Fruit fly (Drosophila melanogaster) whole organism, embryonic: Measurements from ENCODE around the gene Tcs6.

ENCODE experiments used
- Ada2b ChIP-seq: fragments of 200-800 bp; sonication (Bioruptor generic); IDR thresholded peaks from 2 replicates; pipeline ENCODE4 v1.3.6; 2022; ENCODE audit warnings: missing biosample characterization, missing genetic modification characterization
- Asciz ChIP-seq: fragments of 200-800 bp; sonication (Bioruptor generic); optimal IDR thresholded peaks from 2 replicates; lab custom pipeline; 2017; ENCODE audit warnings: missing biosample characterization, mild to moderate bottlenecking, missing genetic modification characterization, missing genetic modification reagents
- Atf-2 ChIP-seq: fragments of 200-800 bp; sonication (Bioruptor generic); optimal IDR thresholded peaks from 2 replicates; lab custom pipeline; 2016; ENCODE audit warnings: missing biosample characterization, missing genetic modification characterization
- B-H2 ChIP-seq: fragments of 200-800 bp; sonication (Bioruptor generic); optimal IDR thresholded peaks from 2 replicates; lab custom pipeline; 2018; ENCODE audit warnings: missing biosample characterization, mild to moderate bottlenecking, missing genetic modification characterization
- Bteb2 ChIP-seq: fragments of 200-800 bp; sonication (Bioruptor generic); optimal IDR thresholded peaks from 2 replicates; lab custom pipeline; 2016; ENCODE audit warnings: missing biosample characterization, missing genetic modification characterization
- CG12942 ChIP-seq: fragments of 200-800 bp; sonication (Bioruptor generic); optimal IDR thresholded peaks from 3 replicates; lab custom pipeline; 2016; ENCODE audit warnings: missing biosample characterization, missing genetic modification characterization
- CG13424 ChIP-seq: fragments of 200-800 bp; sonication (Bioruptor generic); optimal IDR thresholded peaks from 2 replicates; lab custom pipeline; 2019; ENCODE audit warnings: missing biosample characterization, mild to moderate bottlenecking, missing genetic modification characterization, moderate library complexity
- CG13624 ChIP-seq: fragments of 200-800 bp; sonication (Bioruptor generic); optimal IDR thresholded peaks from 2 replicates; lab custom pipeline; 2016; ENCODE audit warnings: missing biosample characterization, missing genetic modification characterization
- CG17568 ChIP-seq: fragments of 200-800 bp; sonication (Bioruptor generic); optimal IDR thresholded peaks from 2 replicates; lab custom pipeline; 2018; ENCODE audit warnings: missing biosample characterization, mild to moderate bottlenecking, missing genetic modification characterization, moderate library complexity
- CG17829 ChIP-seq: fragments of 200-800 bp; optimal IDR thresholded peaks from 2 replicates; lab custom pipeline; 2019; ENCODE audit warnings: missing biosample characterization, mild to moderate bottlenecking, missing genetic modification characterization, moderate library complexity
- CG18599 ChIP-seq: fragments of 200-800 bp; sonication (Bioruptor generic); optimal IDR thresholded peaks from 3 replicates; lab custom pipeline; 2017; ENCODE audit warnings: missing biosample characterization, missing genetic modification characterization, mild to moderate bottlenecking, moderate library complexity, missing genetic modification reagents
- CG2199 ChIP-seq: fragments of 200-800 bp; sonication (Bioruptor generic); IDR thresholded peaks from 3 replicates; pipeline ENCODE4 v1.3.6; 2022; ENCODE audit warnings: missing biosample characterization, missing genetic modification characterization
- CG2202 ChIP-seq: fragments of 200-800 bp; sonication (Bioruptor generic); optimal IDR thresholded peaks from 2 replicates; lab custom pipeline; 2018; ENCODE audit warnings: missing biosample characterization, mild to moderate bottlenecking, missing genetic modification characterization
- CG31365 ChIP-seq: fragments of 200-800 bp; sonication (Bioruptor generic); optimal IDR thresholded peaks from 2 replicates; lab custom pipeline; 2018; ENCODE audit warnings: missing biosample characterization, mild to moderate bottlenecking, missing genetic modification characterization
- CG3281 ChIP-seq: fragments of 200-800 bp; sonication (Bioruptor generic); optimal IDR thresholded peaks from 3 replicates; lab custom pipeline; 2017; ENCODE audit warnings: missing biosample characterization, mild to moderate bottlenecking, missing genetic modification characterization
- CG6254 ChIP-seq: fragments of 200-800 bp; sonication (Bioruptor generic); optimal IDR thresholded peaks from 3 replicates; lab custom pipeline; 2017; ENCODE audit warnings: mild to moderate bottlenecking, missing biosample characterization, missing genetic modification reagents, missing genetic modification characterization
- CG6765 ChIP-seq: fragments of 200-800 bp; sonication (Bioruptor generic); optimal IDR thresholded peaks from 3 replicates; lab custom pipeline; 2017; ENCODE audit warnings: missing biosample characterization, mild to moderate bottlenecking, missing genetic modification characterization
- CG7839 ChIP-seq: fragments of 200-800 bp; sonication (Bioruptor generic); optimal IDR thresholded peaks from 3 replicates; lab custom pipeline; 2018; ENCODE audit warnings: missing biosample characterization, mild to moderate bottlenecking, missing genetic modification characterization, moderate library complexity
- CG7987 ChIP-seq: fragments of 200-800 bp; sonication (Bioruptor generic); optimal IDR thresholded peaks from 2 replicates; lab custom pipeline; 2018; ENCODE audit warnings: missing biosample characterization, mild to moderate bottlenecking, missing genetic modification characterization, moderate library complexity
- CG8089 ChIP-seq: fragments of 200-800 bp; sonication (Bioruptor generic); optimal IDR thresholded peaks from 3 replicates; lab custom pipeline; 2016; ENCODE audit warnings: missing biosample characterization, missing genetic modification characterization
- CG8478 ChIP-seq: fragments of >200 bp; optimal IDR thresholded peaks from 2 replicates; lab custom pipeline; 2018
- Fer2 ChIP-seq: fragments of 200-800 bp; sonication (Bioruptor generic); optimal IDR thresholded peaks from 2 replicates; lab custom pipeline; 2018; ENCODE audit warnings: missing biosample characterization, mild to moderate bottlenecking, missing genetic modification characterization, moderate library complexity
- Fer3 ChIP-seq: fragments of 200-800 bp; sonication (Bioruptor generic); optimal IDR thresholded peaks from 2 replicates; lab custom pipeline; 2018; ENCODE audit warnings: missing biosample characterization, mild to moderate bottlenecking, missing genetic modification characterization, moderate library complexity
- HLH54F ChIP-seq: fragments of 200-800 bp; sonication (Bioruptor generic); optimal IDR thresholded peaks from 3 replicates; lab custom pipeline; 2016; ENCODE audit warnings: missing biosample characterization, missing genetic modification characterization
- Lpt ChIP-seq: fragments of >200 bp; optimal IDR thresholded peaks from 2 replicates; lab custom pipeline; 2018; ENCODE audit warnings: missing biosample characterization, missing genetic modification characterization
- MTF-1 ChIP-seq: fragments of 200-800 bp; sonication (Bioruptor generic); optimal IDR thresholded peaks from 2 replicates; lab custom pipeline; 2018; ENCODE audit warnings: missing biosample characterization, mild to moderate bottlenecking, missing genetic modification characterization, borderline replicate concordance
- Optix ChIP-seq: fragments of 200-800 bp; sonication (Bioruptor generic); IDR thresholded peaks from 3 replicates; pipeline ENCODE4 v1.3.6; 2022; ENCODE audit warnings: missing biosample characterization, missing genetic modification characterization
- Ravus ChIP-seq: fragments of 200-800 bp; sonication (Bioruptor generic); IDR thresholded peaks from 2 replicates; pipeline ENCODE4 v1.3.6; 2022; ENCODE audit warnings: missing biosample characterization, missing genetic modification characterization
- TFAM ChIP-seq: fragments of 200-800 bp; sonication (Bioruptor generic); optimal IDR thresholded peaks from 2 replicates; lab custom pipeline; 2017; ENCODE audit warnings: missing biosample characterization, missing genetic modification characterization, inconsistent platforms
- abd-A ChIP-seq: fragments of 200-800 bp; sonication (Bioruptor generic); optimal IDR thresholded peaks from 3 replicates; lab custom pipeline; 2019; ENCODE audit warnings: missing biosample characterization, mild to moderate bottlenecking, missing genetic modification characterization, moderate library complexity
- ase ChIP-seq: fragments of 200-800 bp; sonication (Bioruptor generic); IDR thresholded peaks from 3 replicates; pipeline ENCODE4 v1.3.6; 2022; ENCODE audit warnings: missing biosample characterization, missing genetic modification characterization
- bcd ChIP-seq: fragments of 200-800 bp; sonication (Bioruptor generic); optimal IDR thresholded peaks from 2 replicates; lab custom pipeline; 2017; ENCODE audit warnings: missing biosample characterization, mild to moderate bottlenecking, missing genetic modification characterization
- cg ChIP-seq: fragments of 200-800 bp; sonication (Bioruptor generic); optimal IDR thresholded peaks from 3 replicates; lab custom pipeline; 2019; ENCODE audit warnings: missing biosample characterization, mild to moderate bottlenecking, missing genetic modification characterization, moderate library complexity
- da ChIP-seq: fragments of 200-800 bp; sonication (Bioruptor generic); optimal IDR thresholded peaks from 2 replicates; lab custom pipeline; 2016; ENCODE audit warnings: missing biosample characterization, missing genetic modification characterization
- emc ChIP-seq: fragments of 200-800 bp; sonication (Bioruptor generic); optimal IDR thresholded peaks from 2 replicates; lab custom pipeline; 2016; ENCODE audit warnings: missing biosample characterization, missing genetic modification characterization
- eve ChIP-seq, 2 experiments: fragments of >200 bp; optimal IDR thresholded peaks; 2 replicates each; lab custom pipeline; 2017; ENCODE audit warnings: missing biosample characterization in 2 of 2, missing genetic modification characterization in 2 of 2
- ewg ChIP-seq: fragments of 200-800 bp; sonication (Bioruptor generic); optimal IDR thresholded peaks from 3 replicates; lab custom pipeline; 2017; ENCODE audit warnings: mild to moderate bottlenecking, missing biosample characterization, missing genetic modification reagents, missing genetic modification characterization
- lola ChIP-seq, 3 experiments: fragments of >200 bp in 2 of 3; fragments of 200-800 bp in 1 of 3; sonication (Bioruptor generic) in 1 of 3; optimal IDR thresholded peaks; 2 replicates each; lab custom pipeline; 2017 to 2019; ENCODE audit warnings: missing biosample characterization in 3 of 3, missing genetic modification characterization in 3 of 3, mild to moderate bottlenecking in 1 of 3, moderate library complexity in 1 of 3
- mam ChIP-seq: fragments of 200-800 bp; sonication (Bioruptor generic); optimal IDR thresholded peaks from 3 replicates; lab custom pipeline; 2016; ENCODE audit warnings: missing biosample characterization, missing genetic modification characterization
- nerfin-2 ChIP-seq: fragments of 200-800 bp; sonication (Bioruptor generic); IDR thresholded peaks from 2 replicates; pipeline ENCODE4 v1.3.6; 2022; ENCODE audit warnings: missing biosample characterization, missing genetic modification characterization; ENCODE audit not compliant: partially characterized antibody
- pan ChIP-seq, 4 experiments: fragments of >200 bp in 3 of 4; fragments of 200-800 bp in 1 of 4; sonication (Bioruptor generic) in 1 of 4; optimal IDR thresholded peaks in 3 of 4; IDR thresholded peaks in 1 of 4; 2 replicates each; pipeline versions ENCODE4 v1.3.6 to Lab custom; 2017 to 2022; ENCODE audit warnings: missing biosample characterization in 2 of 4, missing genetic modification characterization in 2 of 4, mixed read lengths in 1 of 4
- prd ChIP-seq, 3 experiments: fragments of >200 bp in 2 of 3; fragments of 200-800 bp in 1 of 3; sonication (Bioruptor generic) in 1 of 3; optimal IDR thresholded peaks in 2 of 3; IDR thresholded peaks in 1 of 3; 2 replicates in 2 of 3; 3 replicates in 1 of 3; pipeline versions ENCODE4 v1.3.6 to Lab custom; 2017 to 2022; ENCODE audit warnings: missing biosample characterization in 1 of 3, missing genetic modification characterization in 1 of 3
- repo ChIP-seq: fragments of 200-800 bp; sonication (Bioruptor generic); optimal IDR thresholded peaks from 2 replicates; lab custom pipeline; 2016; ENCODE audit warnings: missing biosample characterization, missing genetic modification characterization
- sens-2 ChIP-seq: fragments of 200-800 bp; sonication (Bioruptor generic); IDR thresholded peaks from 2 replicates; pipeline ENCODE4 v1.3.6; 2022; ENCODE audit warnings: missing biosample characterization, missing genetic modification characterization
- sisA ChIP-seq: fragments of 200-800 bp; sonication (Bioruptor generic); IDR thresholded peaks from 2 replicates; pipeline ENCODE4 v1.3.6; 2022; ENCODE audit warnings: missing biosample characterization, missing genetic modification characterization
- tna ChIP-seq: fragments of 200-800 bp; sonication (Bioruptor generic); IDR thresholded peaks from 2 replicates; pipeline ENCODE4 v1.3.6; 2022; ENCODE audit warnings: missing biosample characterization, missing genetic modification characterization; ENCODE audit not compliant: partially characterized antibody
- ttk ChIP-seq: fragments of 200-800 bp; sonication (Bioruptor generic); IDR thresholded peaks from 2 replicates; pipeline ENCODE4 v2.1.2; 2022; ENCODE audit warnings: missing biosample characterization, missing genetic modification characterization
- vfl ChIP-seq: fragments of 200-800 bp; sonication (Bioruptor generic); optimal IDR thresholded peaks from 2 replicates; lab custom pipeline; 2016; ENCODE audit warnings: missing biosample characterization, missing genetic modification characterization
- wek ChIP-seq: fragments of 200-800 bp; sonication (Bioruptor generic); optimal IDR thresholded peaks from 3 replicates; lab custom pipeline; 2018; ENCODE audit warnings: missing biosample characterization, mild to moderate bottlenecking, missing genetic modification characterization, moderate library complexity

Gene Tcs6

dm6 chr3R:26105924-26106494 is 48.0 kb upstream of the Tcs6 start (continued):
- no peak for TF ChIP-seq Atf-2 (GFP tag; lab: Kevin White, UChicago)
- TF ChIP-seq sisA (GFP tag; lab: Robert Waterston, UW) = peak; percentile 69
- TF ChIP-seq CG18599 (GFP tag; lab: Kevin White, UChicago) = peak; percentile 90
- TF ChIP-seq bcd (GFP tag; lab: Kevin White, UChicago) = peak; percentile 69
- TF ChIP-seq TFAM (GFP tag; lab: Kevin White, UChicago) = no peak
- no peak for TF ChIP-seq CG12942 (GFP tag; lab: Kevin White, UChicago)
- peak; percentile 75 for TF ChIP-seq CG3281 (GFP tag; lab: Kevin White, UChicago)
- peak; percentile 54 for TF ChIP-seq Fer2 (tag; lab: Kevin White, UChicago)
- no peak for TF ChIP-seq CG8478 (lab: Kevin White, UChicago)
- TF ChIP-seq emc (GFP tag; lab: Kevin White, UChicago) = no peak
- TF ChIP-seq CG6765 = peak; percentile 73
- TF ChIP-seq wek (GFP tag; lab: Kevin White, UChicago) = no peak
- no peak for TF ChIP-seq eve (GFP tag; optimal IDR thresholded peaks at IDR 0.05; lab: Kevin White, UChicago)
- TF ChIP-seq nerfin-2 (GFP tag; lab: Robert Waterston, UW) = no peak
- TF ChIP-seq tna (GFP tag; lab: Robert Waterston, UW) = no peak
- TF ChIP-seq Asciz (GFP tag; lab: Kevin White, UChicago) = no peak
- TF ChIP-seq CG2202 (tag; lab: Kevin White, UChicago) = no peak
- TF ChIP-seq Lpt = no peak
- no peak for TF ChIP-seq CG8089 (GFP tag; lab: Kevin White, UChicago)
- TF ChIP-seq MTF-1 = peak; percentile 17
- no peak for TF ChIP-seq lola (GFP tag; optimal IDR thresholded peaks at IDR 0.05; lab: Kevin White, UChicago)
- TF ChIP-seq CG7839 (tag; lab: Kevin White, UChicago) = peak; percentile 67
- no peak for TF ChIP-seq pan (optimal IDR thresholded peaks at IDR 0.05; lab: Kevin White, UChicago)
- TF ChIP-seq pan (GFP tag; optimal IDR thresholded peaks at IDR 0.05 in 1 of 2, IDR thresholded peaks at IDR 0.05 in 1 of 2) = peak in 1 of 2 experiments; percentile 81
- no peak for TF ChIP-seq CG2199 (GFP tag; lab: Robert Waterston, UW)
- TF ChIP-seq CG13624 = no peak
- no peak for TF ChIP-seq HLH54F (GFP tag; lab: Kevin White, UChicago)
- peak; percentile 82 for TF ChIP-seq Fer3 (tag; lab: Kevin White, UChicago)
- TF ChIP-seq CG6254 (GFP tag; lab: Kevin White, UChicago) = peak; percentile 22
- TF ChIP-seq Ada2b (GFP tag; lab: Robert Waterston, UW) = peak; percentile 79
- no peak for TF ChIP-seq CG17568 (GFP tag; lab: Kevin White, UChicago)
- TF ChIP-seq repo (GFP tag; lab: Kevin White, UChicago) = no peak
- TF ChIP-seq cg = no peak
- no peak for TF ChIP-seq vfl (GFP tag; lab: Kevin White, UChicago)
- TF ChIP-seq ase (GFP tag; lab: Robert Waterston, UW) = peak; percentile 79
- no peak for TF ChIP-seq CG7987
- TF ChIP-seq prd (optimal IDR thresholded peaks at IDR 0.05; lab: Kevin White, UChicago) = no peak
- TF ChIP-seq prd (GFP tag; IDR thresholded peaks at IDR 0.05; lab: Robert Waterston, UW) = peak; percentile 83
- TF ChIP-seq Ravus (GFP tag; lab: Robert Waterston, UW) = peak; percentile 56
- peak; percentile 93 for TF ChIP-seq abd-A (tag; lab: Kevin White, UChicago)
- TF ChIP-seq B-H2 = no peak
- TF ChIP-seq Bteb2 (GFP tag; lab: Kevin White, UChicago) = no peak
- peak; percentile 82 for TF ChIP-seq ttk
- peak; percentile 4 for TF ChIP-seq mam (GFP tag; lab: Kevin White, UChicago)
- TF ChIP-seq ewg (GFP tag; lab: Kevin White, UChicago) = peak; percentile 12
- TF ChIP-seq Optix (GFP tag; lab: Robert Waterston, UW) = peak; percentile 49; the same call in 1 of the 3 replicates
- TF ChIP-seq CG31365 (tag; lab: Kevin White, UChicago) = no peak
- no peak; the same call in 1 of the 2 replicates for TF ChIP-seq sens-2 (GFP tag; lab: Robert Waterston, UW)
- TF ChIP-seq CG13424 (tag; lab: Kevin White, UChicago) = peak; percentile 10
- peak; percentile 31 for TF ChIP-seq CG17829
- no peak for TF ChIP-seq da (GFP tag; lab: Kevin White, UChicago)
